Fruit fly (Drosophila melanogaster) ovary, adult (tissue): Measurements from ENCODE around the gene CG13474.
A peak's percentile ranks its signal among the peaks of the same experiment; 100 is the strongest.

Experiments
- CG17801 ChIP-seq: fragments of 200-800 bp; optimal IDR thresholded peaks from 2 replicates; lab custom pipeline; 2019; ENCODE audit warnings: missing biosample characterization, mild to moderate bottlenecking, missing genetic modification characterization, moderate library complexity; ENCODE audit not compliant: partially characterized antibody

The CG13474 gene

DNA sequence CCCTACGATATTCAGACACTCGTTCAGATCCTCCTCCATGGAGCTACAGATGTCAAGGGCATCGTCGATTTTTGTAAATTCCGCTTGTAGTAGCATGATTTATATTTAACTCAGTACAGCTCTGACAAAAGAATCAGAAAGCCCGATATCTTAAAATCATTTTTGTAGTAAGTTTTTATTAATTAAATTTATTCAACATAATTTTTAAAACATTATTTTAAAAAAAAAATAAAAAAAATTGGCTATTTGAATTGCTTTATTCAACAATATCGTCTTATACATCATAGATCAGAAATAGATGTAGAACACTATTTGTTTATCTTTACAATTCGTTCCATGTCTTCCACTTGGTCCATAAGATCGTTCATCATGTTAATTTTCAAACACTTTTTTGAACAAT is at the start of gene CG13474:
Gene CG13474 (minus strand): TSS at position 101 of the 400 bp plus-strand sequence.
- no peak for TF ChIP-seq CG17801 (GFP tag; lab: Kevin White, UChicago)

DNA sequence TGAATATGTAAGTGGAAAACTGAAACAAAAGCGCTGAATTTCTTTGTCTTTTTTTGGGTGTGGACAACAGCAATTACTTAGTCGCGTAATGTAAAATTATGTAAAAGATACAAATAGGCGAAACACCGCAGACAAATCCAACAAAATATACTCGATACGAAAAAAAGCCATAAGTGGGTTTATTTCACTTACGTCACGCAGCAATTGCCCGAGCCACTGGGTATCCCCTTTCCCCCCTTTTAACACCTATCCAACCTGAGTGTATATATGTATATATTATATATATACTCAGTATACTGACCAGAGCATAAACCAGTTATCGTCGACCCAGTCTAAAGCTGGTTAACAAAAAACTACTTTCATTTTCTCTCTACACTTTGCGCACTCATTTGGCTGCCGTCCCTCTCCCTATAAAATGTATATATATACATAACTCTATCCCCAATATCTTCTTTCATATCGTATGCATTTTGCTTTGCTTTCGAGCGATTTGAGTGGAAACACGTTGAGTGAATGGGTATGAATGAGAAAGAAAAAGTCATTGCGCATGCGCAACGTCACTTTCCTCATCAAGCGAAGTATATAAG is 46.3 kb upstream of the CG13474 start:
- no peak for TF ChIP-seq CG17801 (GFP tag; lab: Kevin White, UChicago)

DNA sequence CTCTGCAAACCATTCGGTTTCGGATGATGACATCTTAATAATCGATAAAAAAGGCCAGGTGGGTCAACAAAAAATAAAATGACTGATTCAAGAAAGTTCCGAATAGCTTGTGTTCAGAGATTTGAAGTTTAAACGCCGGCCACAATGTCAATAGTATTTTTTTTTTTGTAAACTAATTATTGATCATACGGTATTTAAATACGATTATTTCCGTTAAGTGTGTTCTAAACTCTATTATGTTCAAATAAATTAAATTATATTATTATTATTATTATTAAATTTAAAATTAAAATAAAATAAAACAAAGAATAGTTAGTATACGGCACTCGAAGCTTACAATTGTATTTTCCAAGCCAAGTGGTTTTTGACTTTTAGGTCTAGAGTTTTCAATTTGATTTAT is 36.5 kb upstream of the CG13474 start, which contains the start of gene CG13471:
Gene CG13471 (minus strand): TSS at position 101 of the 400 bp plus-strand sequence.
- no peak for TF ChIP-seq CG17801 (GFP tag; lab: Kevin White, UChicago)

DNA sequence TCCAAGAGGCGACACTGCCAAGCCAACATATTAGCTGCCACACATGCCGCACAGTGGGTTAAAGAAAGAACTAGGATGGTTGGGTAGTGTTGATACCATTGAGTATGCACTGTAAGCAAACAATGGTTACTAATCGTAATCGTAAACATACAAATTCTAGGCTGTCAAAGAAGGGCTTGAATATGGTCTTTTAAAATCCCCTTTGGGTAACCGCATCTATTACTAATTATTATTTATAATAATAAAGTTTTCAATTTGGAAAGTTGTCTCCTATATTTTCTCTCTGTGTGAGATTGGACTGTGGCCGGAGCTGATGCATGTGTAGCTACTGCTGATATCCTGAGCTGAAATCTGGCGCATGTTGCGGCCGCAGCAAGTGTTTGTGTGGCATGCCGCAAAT is 34.9 kb upstream of the CG13474 start:
- TF ChIP-seq CG17801 (GFP tag; lab: Kevin White, UChicago): no peak

DNA sequence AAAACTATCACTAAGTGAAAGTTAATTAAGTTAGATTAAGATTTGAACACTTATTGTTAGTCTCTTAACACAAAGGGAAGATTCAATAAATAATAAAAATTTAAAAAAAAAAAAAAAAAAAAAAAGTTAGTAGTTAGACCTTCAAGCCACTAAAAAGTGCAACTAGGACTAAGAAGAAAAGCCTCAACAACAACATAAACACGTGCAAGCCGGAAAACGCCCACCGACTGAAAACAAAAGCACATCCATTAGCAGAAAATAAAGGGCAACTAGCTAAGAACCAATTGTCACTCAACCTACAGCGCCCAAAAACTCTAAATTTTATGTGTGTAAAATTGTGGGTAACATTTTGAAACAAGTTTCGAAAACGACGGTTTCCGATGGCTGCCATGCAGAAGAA is 31.6 kb upstream of the CG13474 start, which contains the start of gene CG13473:
Gene CG13473 (plus strand): TSS at position 301 of the 400 bp plus-strand sequence.
- TF ChIP-seq CG17801 (GFP tag; lab: Kevin White, UChicago): no peak

DNA sequence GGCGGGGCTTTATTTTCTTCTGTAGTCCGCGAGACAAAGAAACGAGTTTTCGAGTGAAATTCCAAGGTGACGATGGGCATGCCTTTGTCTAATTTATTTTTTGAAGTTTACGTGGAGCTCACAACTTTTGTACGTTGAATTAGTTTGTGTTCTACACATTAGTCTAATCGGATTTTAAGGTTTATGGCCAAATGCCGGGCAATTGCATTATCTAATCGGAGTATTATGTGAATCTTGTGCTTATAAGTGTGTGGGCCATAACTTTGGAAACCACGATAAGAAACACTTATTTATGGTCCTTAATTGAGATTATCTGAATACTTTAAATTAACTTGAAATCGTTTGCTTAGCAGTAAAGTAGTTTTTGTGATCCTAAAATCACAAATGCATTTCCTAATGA is 15.9 kb upstream of the CG13474 start:
- TF ChIP-seq CG17801 (GFP tag; lab: Kevin White, UChicago): no peak

DNA sequence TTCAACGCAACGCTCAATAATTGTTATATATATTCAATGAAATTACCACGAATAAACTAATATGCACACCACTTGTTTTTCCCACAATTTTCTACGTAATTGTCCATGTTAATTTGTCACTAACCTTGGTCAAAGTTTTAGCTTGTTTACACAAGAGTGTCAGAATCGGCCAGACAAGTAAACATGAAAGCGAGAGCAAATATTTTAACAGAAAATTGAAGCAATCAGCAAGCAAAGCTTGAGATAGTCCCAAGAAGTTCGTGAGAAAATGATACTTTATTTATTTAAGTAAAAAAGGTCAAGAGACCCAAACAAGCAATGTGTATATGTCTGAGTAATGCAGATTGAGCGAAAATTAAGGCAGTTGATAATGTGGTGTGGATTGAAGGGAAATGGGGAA is 11.1 kb upstream of the CG13474 start:
- TF ChIP-seq CG17801 (GFP tag; lab: Kevin White, UChicago): no peak

DNA sequence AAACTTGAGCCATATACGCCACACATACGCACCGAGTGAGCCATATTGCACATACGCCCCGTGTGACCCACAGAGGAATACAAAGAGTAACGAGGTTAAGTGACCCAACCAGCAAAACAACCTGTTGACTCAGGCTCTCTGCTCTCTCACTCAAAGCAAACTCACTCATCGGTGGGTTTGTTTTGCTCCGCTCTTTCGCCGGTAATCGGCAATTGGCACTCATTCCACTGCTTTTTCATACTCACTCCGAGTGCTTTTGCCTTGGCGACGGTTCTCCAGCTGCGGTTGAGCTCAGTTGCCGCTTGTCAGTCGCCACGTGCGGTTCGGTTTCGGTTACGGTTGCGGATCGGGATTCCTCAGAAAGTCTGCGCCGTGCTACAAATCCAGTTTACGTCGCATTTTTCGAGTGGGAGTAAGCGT is 9.6 kb upstream of the CG13474 start:
- TF ChIP-seq CG17801 (GFP tag; lab: Kevin White, UChicago): peak; percentile 24

DNA sequence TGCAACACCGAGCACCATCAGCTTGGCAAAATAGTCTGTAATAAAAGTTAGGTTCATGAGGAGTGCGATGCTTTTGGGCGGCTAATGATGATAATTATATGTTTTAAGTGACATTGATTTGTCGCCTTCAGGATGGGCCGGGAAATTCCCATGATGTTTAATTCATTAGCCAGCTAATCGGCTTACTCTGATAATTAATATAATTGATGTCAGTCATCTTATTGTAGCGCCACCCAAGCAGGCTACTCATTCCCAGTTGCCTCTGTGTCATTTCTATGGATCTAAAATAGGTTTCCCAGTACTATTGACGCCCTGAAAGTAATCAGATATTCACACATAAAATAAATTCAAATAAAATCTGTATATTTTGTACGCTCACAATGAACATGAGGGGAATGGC is 8.3 kb upstream of the CG13474 start, which contains the start of gene CG13476:
Gene CG13476 (plus strand): TSS at position 301 of the 400 bp plus-strand sequence.
- no peak for TF ChIP-seq CG17801 (GFP tag; lab: Kevin White, UChicago)

DNA sequence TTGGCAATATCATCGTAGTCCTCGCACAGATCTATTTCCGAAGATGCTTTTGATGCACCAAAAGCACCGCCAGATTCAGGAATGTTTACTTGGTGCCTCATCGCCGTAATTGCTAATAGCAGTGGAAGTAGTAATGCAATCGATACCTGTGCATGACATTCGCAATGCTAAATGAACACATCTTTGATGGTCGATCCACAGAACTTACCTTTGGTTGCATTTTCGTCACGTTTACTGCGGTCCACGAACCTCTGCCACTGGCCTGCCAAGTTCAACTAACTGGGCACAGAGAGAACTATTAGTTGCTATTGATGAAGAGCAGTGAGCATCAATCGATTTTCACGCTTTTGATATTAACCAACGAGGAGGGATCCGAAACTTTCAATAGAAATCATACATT is 4.7 kb upstream of the CG13474 start, which contains the start of gene CG17177:
Gene CG17177 (minus strand): TSS at position 101 of the 400 bp plus-strand sequence.
- TF ChIP-seq CG17801 (GFP tag; lab: Kevin White, UChicago): no peak

DNA sequence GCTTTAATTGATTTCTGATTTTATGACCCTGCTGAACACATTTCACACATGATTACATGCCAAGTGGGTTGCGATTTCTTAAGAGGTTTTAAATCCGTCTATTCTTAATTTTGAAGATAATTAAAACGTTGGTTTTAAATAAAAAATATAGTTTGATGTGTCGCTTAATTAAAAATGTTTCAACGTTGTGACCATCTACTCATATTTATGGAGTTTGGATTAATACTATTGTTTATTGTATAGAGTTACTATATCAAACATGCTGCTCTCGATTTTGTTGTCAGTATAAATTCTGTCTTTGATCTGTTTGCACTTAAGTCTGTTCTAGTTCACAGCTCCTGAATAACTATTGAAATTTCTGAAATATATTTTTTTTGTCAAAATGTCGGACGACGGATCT is 5.9 kb downstream of the CG13474 start, which contains the start of gene gdrd:
Gene gdrd (plus strand): TSS at position 301 of the 400 bp plus-strand sequence.
- no peak for TF ChIP-seq CG17801 (GFP tag; lab: Kevin White, UChicago)

DNA sequence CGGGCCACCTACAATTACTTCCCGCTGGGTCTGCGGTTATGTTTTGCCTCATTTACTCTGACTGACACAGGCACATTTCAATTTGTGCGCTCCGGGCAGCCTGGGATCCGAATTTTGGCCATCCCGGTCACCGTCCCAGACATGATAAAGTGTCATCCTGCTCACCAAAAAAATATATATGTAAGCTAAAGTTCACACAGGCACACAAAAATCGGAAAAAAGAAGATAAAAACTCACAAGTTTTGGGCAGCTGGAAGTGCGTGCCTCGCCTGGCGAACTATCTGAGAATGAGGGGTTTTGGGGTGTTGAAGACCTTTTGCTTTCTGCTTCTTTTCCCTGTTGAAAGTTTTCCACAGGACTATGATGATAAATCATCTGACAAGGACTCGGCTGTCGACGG is 10.7 kb downstream of the CG13474 start:
- no peak for TF ChIP-seq CG17801 (GFP tag; lab: Kevin White, UChicago)

DNA sequence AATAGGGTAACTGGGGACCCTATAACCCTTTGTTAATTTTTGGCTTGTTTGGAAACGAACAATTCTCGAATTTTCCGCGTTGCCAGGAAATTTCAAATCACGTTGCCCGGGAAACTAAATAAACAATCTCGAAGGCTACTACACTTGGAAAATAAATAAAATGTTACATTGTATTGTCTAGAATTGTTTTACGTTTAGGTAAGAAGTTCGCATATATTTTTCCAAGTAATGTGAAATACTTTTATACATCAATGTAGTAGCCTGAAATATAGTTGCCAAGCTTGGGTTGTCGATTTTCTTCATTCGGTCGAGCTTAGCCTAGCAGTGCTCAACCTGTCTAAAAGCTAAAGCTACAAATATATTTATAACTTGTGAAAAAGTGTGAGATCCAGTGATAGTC is 12.4 kb downstream of the CG13474 start, which contains the start of gene Dnaaf6:
Gene Dnaaf6 (plus strand): TSS at position 301 of the 400 bp plus-strand sequence.
- no peak for TF ChIP-seq CG17801 (GFP tag; lab: Kevin White, UChicago)

DNA sequence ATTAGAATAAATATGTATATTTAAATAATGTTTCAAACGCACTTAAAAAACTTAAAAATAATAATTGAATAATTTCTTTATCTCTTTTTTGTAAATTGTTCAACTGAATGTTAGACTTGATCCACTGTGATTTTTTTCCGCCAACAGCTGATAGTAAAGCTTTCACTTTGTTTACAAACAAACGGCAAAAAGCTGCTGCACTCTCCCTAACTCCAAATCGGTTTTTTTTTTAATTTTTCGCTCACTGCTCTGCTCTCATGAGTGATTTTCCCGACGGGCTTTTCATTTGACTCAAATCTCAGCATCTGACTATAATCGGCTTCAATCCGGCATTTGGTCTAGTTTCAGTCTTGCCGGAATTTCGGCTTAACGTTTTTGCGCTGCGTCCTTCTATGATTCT is 15.4 kb downstream of the CG13474 start:
- no peak for TF ChIP-seq CG17801 (GFP tag; lab: Kevin White, UChicago)

DNA sequence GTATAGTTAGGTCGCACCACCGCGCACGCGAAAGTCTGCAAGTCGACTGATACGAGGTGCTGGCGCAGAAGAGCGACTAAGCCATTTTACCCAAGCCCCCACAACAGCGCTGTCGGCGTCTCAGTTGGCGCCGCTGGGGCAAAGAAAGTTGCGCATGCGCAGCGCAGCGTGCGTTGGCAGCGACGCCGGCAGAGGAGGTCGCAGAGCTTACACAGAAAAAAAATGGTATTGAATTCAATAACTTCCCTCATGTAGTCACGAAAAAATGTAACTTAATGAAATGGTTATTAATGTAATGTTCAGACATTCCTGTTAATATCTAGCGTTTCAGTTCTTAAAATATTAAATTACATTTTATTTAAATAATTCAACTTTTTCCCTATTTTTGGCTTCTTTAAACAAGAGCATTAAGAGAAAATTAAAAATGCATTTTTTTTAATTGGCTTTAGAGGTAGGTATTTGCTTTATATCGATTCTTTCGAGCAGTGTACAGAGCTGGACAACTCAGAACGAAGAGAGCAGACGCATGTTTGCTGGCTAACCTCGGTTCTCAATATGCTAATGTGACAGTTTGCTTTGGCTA is 18.7 kb downstream of the CG13474 start, which contains the start of gene CG4914:
Gene CG4914 (minus strand): TSS at position 51 of the 583 bp plus-strand sequence.
- no peak for TF ChIP-seq CG17801 (GFP tag; lab: Kevin White, UChicago)
